Worm (Caenorhabditis elegans) whole organism, L4/young adult: ENCODE measurements around the gene F53A2.1.
"Not testable (repeated sequence)": the region's sequence is repeated elsewhere in the genome, so short reads cannot be mapped to it uniquely, and the experiment has no call there.

Experiments
- W03F9.2 ChIP-seq: fragments of 150-350 bp; optimal IDR thresholded peaks from 2 replicates; lab custom pipeline; 2014; ENCODE audit warnings: missing biosample characterization, missing genetic modification characterization
- dao-5 ChIP-seq: sonication (generic microtip); optimal IDR thresholded peaks from 2 replicates; lab custom pipeline; 2016; ENCODE audit warnings: missing genotype, missing genetic modification characterization, moderate library complexity, missing compliant biosample characterization
- him-1 ChIP-seq: sonication (generic microtip); optimal IDR thresholded peaks from 2 replicates; lab custom pipeline; 2016; ENCODE audit warnings: missing genotype, missing genetic modification reagents, missing genetic modification characterization, missing compliant biosample characterization

ce11 chrIII:13296289-13296874 is 28.3 kb downstream of the F53A2.1 start, which contains the start of gene npp-18:
- TF ChIP-seq dao-5, him-1 (tag; lab: Kevin White, UChicago): not testable (repeated sequence)
- TF ChIP-seq W03F9.2 (tag; lab: Kevin White, UChicago): peak; percentile 43
